Fruit fly (Drosophila melanogaster) whole organism: ENCODE measurements around the gene wat.

Experiments used
- CG8478 ChIP-seq: fragments of >200 bp; optimal IDR thresholded peaks from 2 replicates; lab custom pipeline; 2018; ENCODE audit warnings: inconsistent platforms
- Dll ChIP-seq: fragments of >200 bp; optimal IDR thresholded peaks from 2 replicates; lab custom pipeline; 2017
- usp ChIP-seq: fragments of >200 bp; optimal IDR thresholded peaks from 2 replicates; lab custom pipeline; 2017; ENCODE audit warnings: missing biosample characterization, missing genetic modification characterization, mixed read lengths

DNA sequence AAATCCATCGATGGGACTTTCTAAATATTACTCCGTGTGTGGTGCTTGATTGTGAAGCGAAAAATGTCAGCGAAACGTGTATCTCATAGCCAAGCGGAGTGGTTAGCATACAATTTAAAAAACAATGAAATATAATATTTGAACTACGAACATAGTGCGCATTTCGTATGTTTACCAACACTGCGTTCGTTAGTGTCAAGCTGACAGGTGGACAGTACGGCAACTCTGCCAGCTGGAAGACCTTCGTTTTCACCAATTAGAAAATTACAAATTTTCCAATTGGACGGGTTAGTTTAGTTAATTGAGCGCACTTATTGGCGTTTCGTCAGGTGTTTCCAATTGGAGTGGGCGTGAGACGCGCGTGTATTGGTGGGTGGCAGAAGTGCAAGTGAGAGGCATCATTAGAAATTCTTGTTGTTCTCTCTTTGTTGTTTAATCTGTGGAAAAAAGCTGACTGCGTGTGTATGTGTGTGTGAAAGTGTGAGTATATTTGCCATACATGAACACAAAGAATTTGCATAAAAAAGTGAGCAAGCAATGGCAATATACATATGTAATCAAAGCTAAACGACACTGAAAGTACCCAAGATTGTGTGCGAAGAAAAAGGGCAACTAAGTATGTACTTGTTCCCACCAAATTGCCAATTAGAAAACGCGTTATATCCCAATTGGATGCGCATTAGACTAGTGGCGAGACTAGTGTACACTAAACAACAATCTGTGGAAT, 19.7 kb upstream of the wat start:
- TF ChIP-seq CG8478 = no peak
- TF ChIP-seq usp (GFP tag; lab: Kevin White, UChicago) = no peak
- no peak for TF ChIP-seq Dll
